Worm (Caenorhabditis elegans) whole organism, L3 larva: ENCODE measurements around the gene arrd-13.

Source experiments
- ceh-28 ChIP-seq: fragments of 150-350 bp; optimal IDR thresholded peaks from 2 replicates; lab custom pipeline; 2014; ENCODE audit warnings: missing biosample characterization, missing genetic modification reagents, missing genetic modification characterization
- egl-27 ChIP-seq: sonication (generic microtip); optimal IDR thresholded peaks from 4 replicates; lab custom pipeline; 2017; ENCODE audit warnings: missing biosample characterization, missing genetic modification reagents, missing genetic modification characterization
- elt-2 ChIP-seq: sonication (generic microtip); optimal IDR thresholded peaks from 2 replicates; lab custom pipeline; 2016; ENCODE audit warnings: missing genetic modification reagents, mild to moderate bottlenecking, missing genetic modification characterization, missing compliant biosample characterization
- elt-3 ChIP-seq, 3 experiments: fragments of 150-350 bp in 1 of 3; sonication (generic microtip) in 2 of 3; optimal IDR thresholded peaks; 2 replicates in 2 of 3; 4 replicates in 1 of 3; lab custom pipeline; 2014 to 2017; ENCODE audit warnings: missing biosample characterization in 3 of 3, missing genetic modification characterization in 3 of 3
- jun-1 ChIP-seq: fragments of 150-350 bp; optimal IDR thresholded peaks from 2 replicates; lab custom pipeline; 2014; ENCODE audit warnings: missing biosample characterization, missing genetic modification reagents, missing genetic modification characterization
- lin-39 ChIP-seq: fragments of 150-350 bp; optimal IDR thresholded peaks from 2 replicates; lab custom pipeline; 2018; ENCODE audit warnings: missing biosample characterization, missing genetic modification reagents, missing genetic modification characterization
- mdl-1 ChIP-seq: fragments of 150-350 bp; optimal IDR thresholded peaks from 2 replicates; lab custom pipeline; 2014; ENCODE audit warnings: missing biosample characterization, missing genetic modification characterization
- nfya-1 ChIP-seq: sonication (generic microtip); optimal IDR thresholded peaks from 2 replicates; lab custom pipeline; 2017; ENCODE audit warnings: missing genetic modification characterization, mild to moderate bottlenecking, missing compliant biosample characterization, antibody characterized with exemption, moderate library complexity; ENCODE audit not compliant: insufficient read depth
- nhr-43 ChIP-seq: sonication (generic microtip); optimal IDR thresholded peaks from 2 replicates; lab custom pipeline; 2016; ENCODE audit warnings: mild to moderate bottlenecking, missing genetic modification characterization, missing compliant biosample characterization; ENCODE audit not compliant: poor library complexity, severe bottlenecking
- snpc-4 ChIP-seq: fragments of 150-350 bp; optimal IDR thresholded peaks from 2 replicates; lab custom pipeline; 2014; ENCODE audit warnings: missing biosample characterization, missing genetic modification characterization
- ztf-11 ChIP-seq: fragments of 150-350 bp; optimal IDR thresholded peaks from 2 replicates; lab custom pipeline; 2014; ENCODE audit warnings: missing biosample characterization, missing genetic modification characterization

- TF ChIP-seq jun-1 (tag; lab: Kevin White, UChicago) (no peak), mdl-1 (tag; lab: Kevin White, UChicago) (no peak), elt-2 (no peak), nfya-1 (tag; lab: Kevin White, UChicago) (no peak), snpc-4 (no peak), egl-27 (tag; lab: Kevin White, UChicago) (no peak), ztf-11 (no peak), ceh-28 (no peak), elt-3 (tag; optimal IDR thresholded peaks at IDR 0.05; lab: Kevin White, UChicago) (no peak), lin-39 (tag; lab: Kevin White, UChicago) (no peak), nhr-43 (tag; lab: Kevin White, UChicago) (no peak)
Measured at ce11 chrII:13763009-13763468, 4.8 kb downstream of the arrd-13 start, which contains the start of gene arrd-11.
